Worm (Caenorhabditis elegans) whole organism, L4/young adult: Measurements from ENCODE around the gene srsx-16.

Experiments
- W03F9.2 ChIP-seq: fragments of 150-350 bp; optimal IDR thresholded peaks from 2 replicates; lab custom pipeline; 2014; ENCODE audit warnings: missing biosample characterization, missing genetic modification characterization
- dao-5 ChIP-seq: sonication (generic microtip); optimal IDR thresholded peaks from 2 replicates; lab custom pipeline; 2016; ENCODE audit warnings: missing genotype, missing genetic modification characterization, moderate library complexity, missing compliant biosample characterization
- him-1 ChIP-seq: sonication (generic microtip); optimal IDR thresholded peaks from 2 replicates; lab custom pipeline; 2016; ENCODE audit warnings: missing genotype, missing genetic modification reagents, missing genetic modification characterization, missing compliant biosample characterization

DNA sequence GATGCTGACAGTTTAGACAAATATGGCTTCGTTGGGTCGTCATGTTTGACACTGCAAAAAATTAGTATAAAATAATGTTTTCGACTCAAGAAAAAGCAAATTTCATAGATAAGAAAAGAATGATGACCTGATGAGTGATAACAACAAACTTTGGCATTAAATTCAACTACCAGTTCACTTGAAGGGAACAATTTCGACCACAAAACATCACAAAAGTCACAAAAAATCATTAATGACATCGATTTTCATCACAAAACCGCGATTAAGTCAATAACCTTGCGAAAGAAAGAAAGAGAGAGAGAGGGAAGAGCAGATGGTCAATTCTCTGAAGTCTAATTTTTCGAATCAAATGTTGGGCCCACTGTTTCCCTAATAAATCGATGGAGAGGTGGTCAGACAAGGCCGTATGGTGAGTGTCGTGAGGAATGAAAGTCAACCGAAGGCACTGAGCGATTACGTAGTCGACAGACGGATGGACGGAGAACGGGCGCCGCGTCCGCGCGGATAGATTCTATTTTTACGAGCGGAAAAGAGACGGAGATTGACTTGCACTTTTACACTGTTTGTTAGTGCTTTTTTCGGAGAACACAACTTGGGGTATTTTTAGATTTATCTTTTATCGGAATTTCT, 44.9 kb upstream of the srsx-16 start, which contains the start of gene bec-1:
- TF ChIP-seq W03F9.2 (tag; lab: Kevin White, UChicago): no peak
- no peak for TF ChIP-seq him-1 (tag; lab: Kevin White, UChicago)
- TF ChIP-seq dao-5 (tag; lab: Kevin White, UChicago): no peak
